Fruit fly (Drosophila melanogaster): ENCODE results near the gene CG1622.

The CG1622 gene

dm6 chrX:13302615-13303526, 6.0 kb downstream of the CG1622 start:
- TF ChIP-seq Jra (GFP tag; optimal IDR thresholded peaks at IDR 0.05), result peak; percentile 27
- no peak for TF ChIP-seq dsf (GFP tag; optimal IDR thresholded peaks at IDR 0.05; ENCODE audit: borderline replicate concordance)
- peak; percentile 11 for TF ChIP-seq h (GFP tag; optimal IDR thresholded peaks at IDR 0.05)
- TF ChIP-seq psq (GFP tag; optimal IDR thresholded peaks at IDR 0.05), result peak; percentile 13
- TF ChIP-seq Sp1 (GFP tag; optimal IDR thresholded peaks at IDR 0.05), result peak; percentile 73
- no peak for TF ChIP-seq Hr78 (GFP tag; optimal IDR thresholded peaks at IDR 0.05)
- no peak for TF ChIP-seq Rel (GFP tag; optimal IDR thresholded peaks at IDR 0.05)
- TF ChIP-seq Rel (tag; optimal IDR thresholded peaks at IDR 0.05), result peak; percentile 74

dm6 chrX:13303527-13303655, 6.5 kb downstream of the CG1622 start, which contains the start of gene IP3K2:
TSS of gene IP3K2 (plus strand) at chrX:13303633.
- no peak for TF ChIP-seq CG9705 (GFP tag; optimal IDR thresholded peaks at IDR 0.05)
- TF ChIP-seq Hr78 (GFP tag; optimal IDR thresholded peaks at IDR 0.05), result no peak
- TF ChIP-seq CG32264 (GFP tag; optimal IDR thresholded peaks at IDR 0.05), result no peak
- TF ChIP-seq Vsx2 (GFP tag; optimal IDR thresholded peaks at IDR 0.05; ENCODE audit: partially characterized antibody), result no peak
- no peak for TF ChIP-seq lola (GFP tag; optimal IDR thresholded peaks at IDR 0.05)
- no peak for TF ChIP-seq CrebA (GFP tag; optimal IDR thresholded peaks at IDR 0.05; ENCODE audit: borderline replicate concordance)
- TF ChIP-seq dl (GFP tag; optimal IDR thresholded peaks at IDR 0.05; ENCODE audit: insufficient read depth in 1 of 2, partially characterized antibody in 2 of 2), result no peak
- no peak for TF ChIP-seq brk (GFP tag; optimal IDR thresholded peaks at IDR 0.05)
- TF ChIP-seq Dif (GFP tag; optimal IDR thresholded peaks at IDR 0.05; ENCODE audit: partially characterized antibody), result no peak
- TF ChIP-seq Myc (optimal IDR thresholded peaks at IDR 0.05), result no peak
- no peak for TF ChIP-seq dmrt93B (GFP tag; optimal IDR thresholded peaks at IDR 0.05)
- TF ChIP-seq Abd-B (GFP tag; optimal IDR thresholded peaks at IDR 0.05), result no peak
- TF ChIP-seq Jra (GFP tag; optimal IDR thresholded peaks at IDR 0.05), result no peak
- no peak for TF ChIP-seq N (GFP tag; optimal IDR thresholded peaks at IDR 0.05)
- no peak for TF ChIP-seq pan (optimal IDR thresholded peaks at IDR 0.05)
- TF ChIP-seq dsf (GFP tag; optimal IDR thresholded peaks at IDR 0.05; ENCODE audit: borderline replicate concordance), result no peak
- TF ChIP-seq Dfd (GFP tag; optimal IDR thresholded peaks at IDR 0.05), result no peak

- TF ChIP-seq lola (GFP tag; optimal IDR thresholded peaks at IDR 0.05) (no peak), Rel (GFP tag; optimal IDR thresholded peaks at IDR 0.05) (no peak), Rel (tag; optimal IDR thresholded peaks at IDR 0.05) (peak; percentile 41), usp (GFP tag; optimal IDR thresholded peaks at IDR 0.05) (no peak), CG32264 (GFP tag; optimal IDR thresholded peaks at IDR 0.05) (no peak), Hr78 (GFP tag; optimal IDR thresholded peaks at IDR 0.05) (no peak), Dif (GFP tag; optimal IDR thresholded peaks at IDR 0.05; ENCODE audit: partially characterized antibody) (peak; percentile 33), OdsH (GFP tag; optimal IDR thresholded peaks at IDR 0.05) (no peak), Myc (optimal IDR thresholded peaks at IDR 0.05) (no peak), foxo (GFP tag; optimal IDR thresholded peaks at IDR 0.05) (no peak), CG9705 (GFP tag; optimal IDR thresholded peaks at IDR 0.05) (no peak), jim (GFP tag; optimal IDR thresholded peaks at IDR 0.05) (no peak), ey (GFP tag; optimal IDR thresholded peaks at IDR 0.05) (no peak), Mio (GFP tag; optimal IDR thresholded peaks at IDR 0.05) (no peak), Abd-B (GFP tag; optimal IDR thresholded peaks at IDR 0.05) (no peak), Sp1 (GFP tag; optimal IDR thresholded peaks at IDR 0.05) (peak; percentile 18), psq (GFP tag; optimal IDR thresholded peaks at IDR 0.05) (peak; percentile 36), Hnf4 (GFP tag; optimal IDR thresholded peaks at IDR 0.05) (no peak), Jra (GFP tag; optimal IDR thresholded peaks at IDR 0.05) (no peak), dsf (GFP tag; optimal IDR thresholded peaks at IDR 0.05; ENCODE audit: borderline replicate concordance) (no peak), Dfd (GFP tag; optimal IDR thresholded peaks at IDR 0.05) (no peak), HLH106 (tag; optimal IDR thresholded peaks at IDR 0.05) (no peak), CrebA (GFP tag; optimal IDR thresholded peaks at IDR 0.05; ENCODE audit: borderline replicate concordance) (no peak), brk (GFP tag; optimal IDR thresholded peaks at IDR 0.05) (no peak), rgr (GFP tag; optimal IDR thresholded peaks at IDR 0.05) (no peak), dmrt93B (GFP tag; optimal IDR thresholded peaks at IDR 0.05) (no peak), dl (GFP tag; optimal IDR thresholded peaks at IDR 0.05; ENCODE audit: insufficient read depth in 1 of 2, partially characterized antibody in 2 of 2) (no peak), Vsx2 (GFP tag; optimal IDR thresholded peaks at IDR 0.05; ENCODE audit: partially characterized antibody) (no peak), tai (GFP tag; optimal IDR thresholded peaks at IDR 0.05) (no peak), h (GFP tag; optimal IDR thresholded peaks at IDR 0.05) (peak; percentile 40), GATAd (GFP tag; optimal IDR thresholded peaks at IDR 0.05) (no peak), woc (GFP tag; optimal IDR thresholded peaks at IDR 0.05) (peak; percentile 51), sv (GFP tag; optimal IDR thresholded peaks at IDR 0.05) (no peak), pan (optimal IDR thresholded peaks at IDR 0.05) (no peak), N (GFP tag; optimal IDR thresholded peaks at IDR 0.05) (peak; percentile 80), Hr83 (GFP tag; optimal IDR thresholded peaks at IDR 0.05; ENCODE audit: poor library complexity, severe bottlenecking) (peak; percentile 5), fru (GFP tag; optimal IDR thresholded peaks at IDR 0.05) (no peak), br (GFP tag; optimal IDR thresholded peaks at IDR 0.05) (peak; percentile 1), sage (GFP tag; optimal IDR thresholded peaks at IDR 0.05) (no peak)
These were observed 7.1 kb downstream of the CG1622 start for dm6 chrX:13303656-13304647.

Data from whole organism, wandering third instar larva.